Worm (Caenorhabditis elegans): ENCODE results near the gene C14A11.9.

ce11 chrX:2776955-2777354 lies 32.5 kb downstream of the C14A11.9 start:
- TF ChIP-seq snpc-4 (tag; optimal IDR thresholded peaks at IDR 0.05) (no peak), unc-62 (GFP tag; optimal IDR thresholded peaks at IDR 0.05) (no peak), lin-13 (tag; optimal IDR thresholded peaks at IDR 0.05) (no peak), nhr-2 (tag; optimal IDR thresholded peaks at IDR 0.05) (no peak), bed-3 (GFP tag; optimal IDR thresholded peaks at IDR 0.05) (no peak), ztf-11 (tag; optimal IDR thresholded peaks at IDR 0.05) (no peak), nhr-12 (tag; optimal IDR thresholded peaks at IDR 0.05) (no peak), mep-1 (tag; optimal IDR thresholded peaks at IDR 0.05) (no peak), unc-39 (tag; optimal IDR thresholded peaks at IDR 0.05) (no peak), tbx-8 (GFP tag; optimal IDR thresholded peaks at IDR 0.05) (no peak), flh-1 (GFP tag; optimal IDR thresholded peaks at IDR 0.05) (no peak)

Data from whole organism, mixed stage, embryonic.